Worm (Caenorhabditis elegans) whole organism, early embryonic: ENCODE results near the gene C55A1.1.
"Not testable (repeated sequence)": the region's sequence is repeated elsewhere in the genome, so short reads cannot be mapped to it uniquely, and the experiment has no call there.

Experiments
- B0310.2 ChIP-seq: sonication (generic microtip); optimal IDR thresholded peaks from 2 replicates; lab custom pipeline; 2016; ENCODE audit warnings: mild to moderate bottlenecking, missing genetic modification characterization, missing compliant biosample characterization
- F13C5.2 ChIP-seq: sonication (generic microtip); optimal IDR thresholded peaks from 2 replicates; lab custom pipeline; 2017; ENCODE audit warnings: mild to moderate bottlenecking, missing genetic modification characterization, inconsistent platforms, missing compliant biosample characterization
- aly-1 ChIP-seq: sonication (generic microtip); optimal IDR thresholded peaks from 2 replicates; lab custom pipeline; 2016; ENCODE audit warnings: missing genetic modification characterization, missing compliant biosample characterization
- ama-1 ChIP-seq: fragments of 150-350 bp; optimal IDR thresholded peaks from 2 replicates; lab custom pipeline; 2014
- ceh-13 ChIP-seq: fragments of 200-800 bp; sonication (Bioruptor generic); optimal IDR thresholded peaks from 2 replicates; lab custom pipeline; 2018; ENCODE audit warnings: mild to moderate bottlenecking, missing genetic modification characterization, missing compliant biosample characterization
- ceh-36 ChIP-seq: sonication (generic microtip); optimal IDR thresholded peaks from 2 replicates; lab custom pipeline; 2016; ENCODE audit warnings: missing genetic modification characterization, inconsistent platforms, missing compliant biosample characterization
- ets-7 ChIP-seq: sonication (generic microtip); optimal IDR thresholded peaks from 2 replicates; lab custom pipeline; 2016; ENCODE audit warnings: missing genotype, missing genetic modification characterization, missing compliant biosample characterization
- flt-1 ChIP-seq: fragments of 200-800 bp; sonication (Bioruptor generic); IDR thresholded peaks from 2 replicates; pipeline ENCODE4 v1.3.6; 2022; ENCODE audit warnings: missing genetic modification characterization, missing compliant biosample characterization
- hmbx-1 ChIP-seq: sonication (generic microtip); optimal IDR thresholded peaks from 2 replicates; lab custom pipeline; 2016; ENCODE audit warnings: mild to moderate bottlenecking, missing genetic modification characterization, missing compliant biosample characterization
- hmg-4 ChIP-seq: fragments of 200-800 bp; sonication (Bioruptor generic); optimal IDR thresholded peaks from 2 replicates; lab custom pipeline; 2018; ENCODE audit warnings: mild to moderate bottlenecking, missing genetic modification characterization, missing compliant biosample characterization
- hnd-1 ChIP-seq: sonication (generic microtip); optimal IDR thresholded peaks from 2 replicates; lab custom pipeline; 2016; ENCODE audit warnings: missing genetic modification characterization, missing compliant biosample characterization
- pes-1 ChIP-seq: fragments of 200-800 bp; sonication (Bioruptor generic); IDR thresholded peaks from 2 replicates; pipeline ENCODE4 v1.3.6; 2022; ENCODE audit warnings: missing genetic modification reagents, missing genetic modification characterization, missing compliant biosample characterization
- scrt-1 ChIP-seq: fragments of 200-800 bp; sonication (Bioruptor generic); IDR thresholded peaks from 2 replicates; pipeline ENCODE4 v1.3.6; 2022; ENCODE audit warnings: missing genetic modification characterization, missing compliant biosample characterization
- sea-1 ChIP-seq: fragments of 200-800 bp; sonication (Bioruptor generic); conservative IDR thresholded peaks from 2 replicates; pipeline ENCODE4 v1.3.6; 2022; ENCODE audit warnings: missing genetic modification characterization, missing compliant biosample characterization
- tbx-11 ChIP-seq: fragments of 200-800 bp; sonication (Bioruptor generic); IDR thresholded peaks from 2 replicates; pipeline ENCODE4 v1.3.6; 2022; ENCODE audit warnings: missing genetic modification characterization, missing compliant biosample characterization
- tbx-37 ChIP-seq: fragments of 200-800 bp; sonication (Bioruptor generic); conservative IDR thresholded peaks from 2 replicates; pipeline ENCODE4 v1.3.6; 2022; ENCODE audit warnings: missing genetic modification reagents, missing genetic modification characterization, missing compliant biosample characterization
- tra-4 ChIP-seq: sonication (generic microtip); optimal IDR thresholded peaks from 2 replicates; lab custom pipeline; 2017; ENCODE audit warnings: missing genetic modification characterization, missing compliant biosample characterization

The C55A1.1 gene

DNA sequence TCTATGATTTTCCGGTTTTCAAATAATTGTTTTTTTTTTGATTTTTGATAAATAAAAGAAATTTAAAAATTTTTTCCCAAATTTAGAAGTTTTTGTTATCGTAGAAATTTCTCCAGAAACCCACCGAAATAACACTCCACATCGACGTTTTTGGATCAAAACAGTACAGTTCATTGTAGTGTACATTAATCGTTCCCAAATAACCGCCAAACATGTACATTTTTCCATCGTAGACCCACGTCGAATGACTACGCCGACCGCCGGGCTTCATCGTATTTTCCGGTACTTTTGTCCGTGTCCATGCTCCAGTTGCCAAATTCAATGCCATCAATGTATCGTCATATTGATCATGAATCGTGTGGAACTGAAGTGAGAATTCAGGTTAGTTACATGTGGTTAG lies 32.5 kb downstream of the C55A1.1 start, which contains the start of gene F53E4.2:
Gene F53E4.2 (plus strand): TSS at position 301 of the 400 bp plus-strand sequence.
- no peak for TF ChIP-seq tbx-37 (GFP tag; lab: Robert Waterston, UW)
- TF ChIP-seq tra-4 (tag; lab: Kevin White, UChicago), result no peak
- no peak for TF ChIP-seq hnd-1 (tag; lab: Kevin White, UChicago)
- TF ChIP-seq ama-1, result no peak
- no peak for TF ChIP-seq F13C5.2 (tag; lab: Kevin White, UChicago)
- no peak for TF ChIP-seq tbx-11 (GFP tag; lab: Robert Waterston, UW)
- TF ChIP-seq flt-1 (GFP tag; lab: Robert Waterston, UW), result no peak
- TF ChIP-seq ceh-36, result no peak
- no peak for TF ChIP-seq pes-1 (GFP tag; lab: Robert Waterston, UW)
- no peak for TF ChIP-seq scrt-1
- TF ChIP-seq B0310.2, result no peak
- TF ChIP-seq ets-7 (tag; lab: Kevin White, UChicago), result no peak
- TF ChIP-seq ceh-13, result no peak
- TF ChIP-seq sea-1 (GFP tag; lab: Robert Waterston, UW), result no peak
- TF ChIP-seq aly-1 (tag; lab: Kevin White, UChicago), result no peak
- TF ChIP-seq hmbx-1, result no peak
- TF ChIP-seq hmg-4 (GFP tag; lab: Kevin White, UChicago), result no peak

DNA sequence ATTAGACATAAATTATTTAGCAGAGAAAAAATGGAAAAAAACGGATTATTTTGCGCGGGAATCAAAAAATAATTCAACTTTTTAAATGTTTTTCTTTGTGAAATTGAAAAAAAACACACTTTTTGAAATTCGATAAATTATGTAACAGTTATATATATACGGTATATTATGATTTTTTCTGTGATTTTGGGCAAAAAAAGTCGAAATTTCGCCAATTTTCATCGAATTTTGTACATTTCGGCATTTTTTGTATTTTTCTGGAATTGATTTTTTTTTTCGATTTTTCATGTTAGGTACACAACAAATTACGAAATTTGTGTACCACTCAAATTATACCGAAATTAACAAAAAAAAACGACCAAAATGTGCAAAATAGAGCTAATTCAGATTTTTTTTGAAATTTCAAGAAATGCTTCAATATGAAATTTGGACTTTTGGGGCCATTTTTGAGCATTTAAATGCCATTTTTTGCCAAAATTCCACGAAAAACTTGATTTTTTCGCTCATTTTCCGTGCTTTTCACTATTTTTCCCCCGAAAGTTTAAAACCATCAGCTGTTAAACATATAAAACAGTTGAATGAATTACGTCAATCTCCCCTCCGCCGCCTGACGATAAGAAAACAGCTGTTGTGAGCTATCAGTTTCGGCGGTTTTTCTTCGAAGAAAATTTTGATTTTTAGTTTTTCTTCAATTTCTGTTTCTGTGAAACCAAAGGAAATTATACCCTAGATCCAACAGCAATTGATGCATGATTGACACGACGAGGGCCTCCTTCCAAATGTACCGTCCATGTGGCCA lies 36.8 kb downstream of the C55A1.1 start:
- TF ChIP-seq scrt-1 (no peak), pes-1 (GFP tag; lab: Robert Waterston, UW) (no peak), tbx-37 (GFP tag; lab: Robert Waterston, UW) (no peak), sea-1 (GFP tag; lab: Robert Waterston, UW) (no peak), ama-1 (no peak), hnd-1 (tag; lab: Kevin White, UChicago) (no peak), ets-7 (tag; lab: Kevin White, UChicago) (no peak), flt-1 (GFP tag; lab: Robert Waterston, UW) (no peak)

DNA sequence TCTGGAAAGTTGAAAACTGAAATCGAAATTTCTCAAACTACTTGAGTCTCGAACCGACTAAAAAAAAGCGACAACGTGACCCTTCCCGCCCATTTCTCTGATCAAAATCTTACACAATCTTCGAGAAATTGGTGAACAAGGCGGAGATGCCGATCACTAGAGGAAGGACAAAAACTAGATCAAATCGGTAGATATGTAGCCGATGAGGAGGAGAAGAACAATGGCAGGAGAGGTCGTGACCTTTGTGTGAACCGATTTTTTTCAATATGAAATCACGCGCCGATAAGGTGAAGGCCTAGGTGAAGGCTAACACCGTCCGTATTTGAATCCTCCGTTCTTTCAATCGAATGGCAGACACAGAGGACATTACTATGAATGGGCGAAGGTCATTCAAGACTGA lies 39.4 kb downstream of the C55A1.1 start:
- TF ChIP-seq ama-1 (no peak), flt-1 (GFP tag; lab: Robert Waterston, UW) (no peak), F13C5.2 (tag; lab: Kevin White, UChicago) (no peak), hnd-1 (tag; lab: Kevin White, UChicago) (no peak), ceh-13 (no peak), sea-1 (GFP tag; lab: Robert Waterston, UW) (no peak), pes-1 (GFP tag; lab: Robert Waterston, UW) (no peak), hmbx-1 (no peak), scrt-1 (no peak), tra-4 (tag; lab: Kevin White, UChicago) (no peak), ets-7 (tag; lab: Kevin White, UChicago) (no peak), B0310.2 (no peak), tbx-11 (GFP tag; lab: Robert Waterston, UW) (no peak), tbx-37 (GFP tag; lab: Robert Waterston, UW) (no peak), aly-1 (tag; lab: Kevin White, UChicago) (no peak), ceh-36 (no peak), hmg-4 (GFP tag; lab: Kevin White, UChicago) (no peak)

DNA sequence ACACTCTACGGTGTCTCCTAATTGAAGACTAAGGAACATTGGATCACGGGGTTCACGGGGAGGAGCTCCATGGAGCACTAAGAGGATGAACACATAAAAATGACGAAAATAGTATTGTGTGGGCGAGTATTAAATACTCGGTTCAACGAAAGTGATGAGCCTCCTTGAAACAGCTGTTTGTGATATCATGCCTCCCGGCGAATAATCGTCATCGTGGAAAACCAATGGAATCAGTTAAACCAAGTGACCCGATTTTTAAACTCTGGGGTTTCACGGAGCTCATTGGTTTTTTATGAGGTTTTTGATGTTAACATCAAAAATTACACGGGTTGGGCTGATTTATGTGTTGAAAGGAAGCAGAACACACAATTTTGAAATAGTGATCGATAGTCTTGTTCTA lies 40.0 kb downstream of the C55A1.1 start:
- TF ChIP-seq tra-4 (tag; lab: Kevin White, UChicago), result no peak
- TF ChIP-seq tbx-37 (GFP tag; lab: Robert Waterston, UW), result no peak
- no peak for TF ChIP-seq tbx-11 (GFP tag; lab: Robert Waterston, UW)
- TF ChIP-seq sea-1 (GFP tag; lab: Robert Waterston, UW), result no peak
- no peak for TF ChIP-seq aly-1 (tag; lab: Kevin White, UChicago)
- TF ChIP-seq hnd-1 (tag; lab: Kevin White, UChicago), result no peak
- TF ChIP-seq ceh-36, result no peak
- no peak for TF ChIP-seq hmbx-1
- TF ChIP-seq B0310.2, result no peak

DNA sequence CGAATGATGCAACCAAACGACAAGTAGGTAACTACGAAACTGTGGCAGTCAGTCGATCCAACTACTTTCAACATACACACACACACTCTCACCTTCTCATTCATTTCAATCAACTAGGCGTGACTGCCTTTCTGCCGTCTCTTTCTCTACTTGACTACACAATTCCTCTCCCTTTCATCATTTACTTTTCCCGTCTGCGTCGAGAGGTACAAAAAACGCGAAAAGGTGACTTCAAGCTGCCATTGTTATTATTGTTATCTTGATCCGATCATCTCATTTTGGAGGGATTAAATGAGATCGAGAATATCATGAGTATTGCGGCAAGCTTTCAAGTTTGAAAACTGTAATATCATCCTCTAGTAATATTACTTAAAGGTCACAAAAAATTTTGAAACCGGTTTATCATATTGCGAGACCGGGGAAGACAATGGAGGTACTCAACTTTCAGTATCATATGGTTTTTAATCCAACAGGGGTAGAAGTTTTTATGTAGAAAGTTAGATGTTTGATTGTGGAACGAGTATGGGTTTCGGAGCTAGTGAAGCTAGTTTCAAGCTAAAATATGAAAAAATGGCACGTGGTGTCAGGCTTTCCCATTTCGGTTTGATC lies 42.5 kb downstream of the C55A1.1 start:
- TF ChIP-seq ceh-36 (peak; percentile 3), ets-7 (tag; lab: Kevin White, UChicago) (no peak)

DNA sequence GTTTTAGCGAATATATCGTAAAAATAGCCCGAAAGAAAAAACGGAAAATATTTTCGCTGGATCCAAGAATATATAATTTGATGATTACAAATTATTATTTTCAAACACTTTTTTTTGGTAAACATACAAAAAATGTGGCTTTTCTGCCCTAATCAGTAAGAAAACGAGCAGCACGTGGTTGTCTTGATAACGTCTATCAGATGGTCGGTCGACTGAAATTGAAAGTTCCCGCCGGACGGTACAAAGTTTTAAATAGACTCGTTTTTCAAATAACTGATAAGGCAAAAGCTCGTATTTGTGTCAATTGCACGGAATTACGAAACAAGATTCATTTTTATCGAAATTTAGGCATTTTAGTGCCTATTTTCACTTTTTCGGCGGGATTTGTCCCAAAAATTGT lies 45.1 kb downstream of the C55A1.1 start:
- TF ChIP-seq hmbx-1 (no peak), ama-1 (no peak), ets-7 (tag; lab: Kevin White, UChicago) (no peak), F13C5.2 (tag; lab: Kevin White, UChicago) (no peak), sea-1 (GFP tag; lab: Robert Waterston, UW) (no peak), tra-4 (tag; lab: Kevin White, UChicago) (no peak), aly-1 (tag; lab: Kevin White, UChicago) (no peak), tbx-37 (GFP tag; lab: Robert Waterston, UW) (no peak), tbx-11 (GFP tag; lab: Robert Waterston, UW) (no peak), B0310.2 (no peak), hmg-4 (GFP tag; lab: Kevin White, UChicago) (no peak), flt-1 (GFP tag; lab: Robert Waterston, UW) (no peak), ceh-13 (no peak), pes-1 (GFP tag; lab: Robert Waterston, UW) (no peak)

DNA sequence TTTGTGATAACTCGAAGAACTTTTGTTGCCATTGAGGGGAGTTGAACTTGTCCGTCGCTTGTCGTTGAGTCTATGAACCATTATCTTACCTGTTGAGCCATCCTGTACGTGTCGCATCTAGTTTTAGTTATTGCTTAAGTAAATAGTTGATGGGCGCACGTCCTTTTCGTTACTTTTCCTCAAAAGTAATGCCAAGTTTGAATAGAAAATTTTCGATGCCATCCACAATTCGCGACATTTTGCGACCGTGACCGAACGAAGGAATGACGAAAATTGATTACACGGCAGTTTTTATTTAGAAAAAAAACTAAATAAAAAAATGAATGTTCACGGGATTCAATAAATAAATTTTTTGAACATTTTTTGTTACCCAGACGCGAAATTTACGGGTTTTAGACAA lies 46.6 kb downstream of the C55A1.1 start, which contains the start of gene F53E4.1:
Gene F53E4.1 (minus strand): TSS at position 101 of the 400 bp plus-strand sequence.
- not testable (repeated sequence) for TF ChIP-seq tbx-37 (GFP tag; lab: Robert Waterston, UW); B0310.2; ama-1
